Worm (Caenorhabditis elegans) whole organism, young adult: Measurements from ENCODE around the gene F58H1.2.
A peak's percentile ranks its signal among the peaks of the same experiment; 100 is the strongest.

Experiments used
- B0019.2 ChIP-seq: fragments of 200-800 bp; sonication (Bioruptor generic); conservative IDR thresholded peaks from 2 replicates; pipeline ENCODE4 v1.3.6; 2022; ENCODE audit warnings: missing genetic modification reagents, missing genetic modification characterization, missing compliant biosample characterization
- C06A6.2 ChIP-seq: fragments of 200-800 bp; sonication (Bioruptor generic); conservative IDR thresholded peaks from 2 replicates; pipeline ENCODE4 v1.3.6; 2022; ENCODE audit warnings: missing genetic modification characterization, missing compliant biosample characterization
- F33H1.4 ChIP-seq: fragments of 200-800 bp; sonication (Bioruptor generic); IDR thresholded peaks from 2 replicates; pipeline ENCODE4 v1.3.6; 2022; ENCODE audit warnings: missing genetic modification reagents, missing genetic modification characterization, missing compliant biosample characterization
- F57C9.4 ChIP-seq: sonication (generic microtip); optimal IDR thresholded peaks from 2 replicates; lab custom pipeline; 2017; ENCODE audit warnings: mild to moderate bottlenecking, missing genetic modification characterization, missing compliant biosample characterization
- K11D2.4 ChIP-seq: fragments of 200-800 bp; sonication (Bioruptor generic); IDR thresholded peaks from 2 replicates; pipeline ENCODE4 v1.3.6; 2022; ENCODE audit warnings: missing genetic modification reagents, missing genetic modification characterization, missing compliant biosample characterization
- atf-7 ChIP-seq: sonication (generic microtip); optimal IDR thresholded peaks from 2 replicates; lab custom pipeline; 2017; ENCODE audit warnings: mild to moderate bottlenecking, missing genetic modification characterization, missing compliant biosample characterization
- athp-1 ChIP-seq: sonication (generic microtip); optimal IDR thresholded peaks from 2 replicates; lab custom pipeline; 2017; ENCODE audit warnings: mild to moderate bottlenecking, missing genetic modification characterization, missing compliant biosample characterization
- attf-3 ChIP-seq: fragments of 200-800 bp; sonication (Bioruptor generic); conservative IDR thresholded peaks from 2 replicates; pipeline ENCODE4 v1.3.6; 2022; ENCODE audit warnings: missing genetic modification reagents, missing genetic modification characterization, missing compliant biosample characterization
- cebp-1 ChIP-seq, 2 experiments: fragments of 200-800 bp in 1 of 2; sonication (Bioruptor generic) in 1 of 2; sonication (generic microtip) in 1 of 2; IDR thresholded peaks in 1 of 2; optimal IDR thresholded peaks in 1 of 2; 2 replicates each; pipeline versions ENCODE4 v1.3.6 to Lab custom; 2017 to 2022; ENCODE audit warnings: missing compliant biosample characterization in 2 of 2, missing genetic modification characterization in 2 of 2, mild to moderate bottlenecking in 1 of 2, missing genetic modification reagents in 1 of 2, moderate library complexity in 1 of 2
- ceh-100 ChIP-seq: fragments of 200-800 bp; sonication (Bioruptor generic); IDR thresholded peaks from 2 replicates; pipeline ENCODE4 v1.3.6; 2022; ENCODE audit warnings: missing genetic modification reagents, missing genetic modification characterization, missing compliant biosample characterization
- ceh-58 ChIP-seq: fragments of 200-800 bp; sonication (Bioruptor generic); IDR thresholded peaks from 2 replicates; pipeline ENCODE4 v1.3.6; 2022; ENCODE audit warnings: missing genetic modification characterization, missing compliant biosample characterization
- chd-7 ChIP-seq: sonication (generic microtip); optimal IDR thresholded peaks from 2 replicates; lab custom pipeline; 2016; ENCODE audit warnings: mild to moderate bottlenecking, missing genetic modification characterization, moderate library complexity, missing compliant biosample characterization
- dpff-1 ChIP-seq: sonication (generic microtip); optimal IDR thresholded peaks from 2 replicates; lab custom pipeline; 2017; ENCODE audit warnings: mild to moderate bottlenecking, missing genetic modification characterization, missing compliant biosample characterization
- dpl-1 ChIP-seq: fragments of 150-350 bp; optimal IDR thresholded peaks from 2 replicates; lab custom pipeline; 2014; ENCODE audit warnings: missing biosample characterization, missing genetic modification reagents, missing genetic modification characterization
- efl-1 ChIP-seq: fragments of 150-350 bp; optimal IDR thresholded peaks from 2 replicates; lab custom pipeline; 2014; ENCODE audit warnings: missing biosample characterization, missing genetic modification reagents, missing genetic modification characterization
- egl-44 ChIP-seq: fragments of 200-800 bp; sonication (Bioruptor generic); IDR thresholded peaks from 2 replicates; pipeline ENCODE4 v1.3.6; 2022; ENCODE audit warnings: missing genetic modification reagents, missing genetic modification characterization, missing compliant biosample characterization
- him-1 ChIP-seq: sonication (generic microtip); optimal IDR thresholded peaks from 2 replicates; lab custom pipeline; 2016; ENCODE audit warnings: missing genotype, missing genetic modification reagents, missing genetic modification characterization, missing compliant biosample characterization
- hmg-1.2 ChIP-seq: fragments of 200-800 bp; sonication (Bioruptor generic); IDR thresholded peaks from 2 replicates; pipeline ENCODE4 v1.3.6; 2022; ENCODE audit warnings: missing genetic modification reagents, missing genetic modification characterization, missing compliant biosample characterization
- hsf-1 ChIP-seq: fragments of 200-800 bp; sonication (Bioruptor generic); IDR thresholded peaks from 2 replicates; pipeline ENCODE4 v1.3.6; 2022; ENCODE audit warnings: missing genetic modification reagents, missing genetic modification characterization, missing compliant biosample characterization
- let-526 ChIP-seq: fragments of 200-800 bp; sonication (Bioruptor generic); IDR thresholded peaks from 2 replicates; pipeline ENCODE4 v1.3.6; 2022; ENCODE audit warnings: missing genetic modification reagents, missing genetic modification characterization, missing compliant biosample characterization
- let-607 ChIP-seq, 2 experiments: fragments of 200-800 bp in 1 of 2; sonication (Bioruptor generic) in 1 of 2; sonication (generic microtip) in 1 of 2; optimal IDR thresholded peaks; 2 replicates each; lab custom pipeline; 2016 to 2018; ENCODE audit warnings: mild to moderate bottlenecking in 2 of 2, missing compliant biosample characterization in 2 of 2, missing genetic modification characterization in 2 of 2, moderate library complexity in 2 of 2, missing genotype in 1 of 2
- lin-40 ChIP-seq: sonication (generic microtip); optimal IDR thresholded peaks from 2 replicates; lab custom pipeline; 2016; ENCODE audit warnings: missing genetic modification characterization, mild to moderate bottlenecking, missing compliant biosample characterization, missing genotype, missing genetic modification reagents
- madf-6 ChIP-seq: fragments of 200-800 bp; sonication (Bioruptor generic); IDR thresholded peaks from 2 replicates; pipeline ENCODE4 v1.3.6; 2022; ENCODE audit warnings: missing genetic modification reagents, missing genetic modification characterization, missing compliant biosample characterization
- madf-8 ChIP-seq: fragments of 200-800 bp; sonication (Bioruptor generic); conservative IDR thresholded peaks from 2 replicates; pipeline ENCODE4 v1.3.6; 2022; ENCODE audit warnings: missing genetic modification reagents, missing genetic modification characterization, missing compliant biosample characterization
- nhr-120 ChIP-seq: fragments of 200-800 bp; sonication (Bioruptor generic); IDR thresholded peaks from 2 replicates; pipeline ENCODE4 v1.3.6; 2022; ENCODE audit warnings: missing genetic modification characterization, missing compliant biosample characterization
- nhr-80 ChIP-seq: sonication (generic microtip); optimal IDR thresholded peaks from 2 replicates; lab custom pipeline; 2016; ENCODE audit warnings: missing genetic modification characterization, missing compliant biosample characterization
- pbrm-1 ChIP-seq: fragments of 200-800 bp; sonication (Bioruptor generic); IDR thresholded peaks from 2 replicates; pipeline ENCODE4 v1.3.6; 2022; ENCODE audit warnings: missing genetic modification reagents, missing genetic modification characterization, missing compliant biosample characterization
- rcor-1 ChIP-seq: fragments of 200-800 bp; sonication (Bioruptor generic); IDR thresholded peaks from 2 replicates; pipeline ENCODE4 v1.3.6; 2022; ENCODE audit warnings: missing genetic modification reagents, missing genetic modification characterization, missing compliant biosample characterization
- repo-1 ChIP-seq: sonication (generic microtip); optimal IDR thresholded peaks from 2 replicates; lab custom pipeline; 2017; ENCODE audit warnings: mild to moderate bottlenecking, missing genetic modification characterization, missing compliant biosample characterization
- sea-2 ChIP-seq: fragments of 200-800 bp; sonication (Bioruptor generic); IDR thresholded peaks from 2 replicates; pipeline ENCODE4 v1.3.6; 2022; ENCODE audit warnings: missing genetic modification characterization, missing compliant biosample characterization
- somi-1 ChIP-seq: fragments of 200-800 bp; sonication (Bioruptor generic); optimal IDR thresholded peaks from 2 replicates; lab custom pipeline; 2018; ENCODE audit warnings: mild to moderate bottlenecking, missing genetic modification characterization, missing compliant biosample characterization
- sptf-2 ChIP-seq: fragments of 200-800 bp; sonication (Bioruptor generic); optimal IDR thresholded peaks from 2 replicates; lab custom pipeline; 2018; ENCODE audit warnings: mild to moderate bottlenecking, missing genetic modification characterization, missing compliant biosample characterization
- xnd-1 ChIP-seq: sonication (generic microtip); optimal IDR thresholded peaks from 2 replicates; lab custom pipeline; 2016; ENCODE audit warnings: missing genotype, missing genetic modification reagents, missing genetic modification characterization, missing compliant biosample characterization
- zfh-2 ChIP-seq: fragments of 200-800 bp; sonication (Bioruptor generic); conservative IDR thresholded peaks from 2 replicates; pipeline ENCODE4 v1.3.6; 2022; ENCODE audit warnings: missing genetic modification reagents, missing genetic modification characterization, missing compliant biosample characterization
- ztf-25 ChIP-seq: fragments of 200-800 bp; sonication (Bioruptor generic); IDR thresholded peaks from 2 replicates; pipeline ENCODE4 v1.3.6; 2022; ENCODE audit warnings: missing genetic modification reagents, missing genetic modification characterization, missing compliant biosample characterization
- ztf-26 ChIP-seq: sonication (generic microtip); optimal IDR thresholded peaks from 2 replicates; lab custom pipeline; 2017; ENCODE audit warnings: missing genetic modification characterization, missing compliant biosample characterization
- ztf-28 ChIP-seq: fragments of 200-800 bp; sonication (Bioruptor generic); IDR thresholded peaks from 2 replicates; pipeline ENCODE4 v1.3.6; 2022; ENCODE audit warnings: missing genetic modification reagents, missing genetic modification characterization, missing compliant biosample characterization
- ztf-6 ChIP-seq: fragments of 200-800 bp; sonication (Bioruptor generic); IDR thresholded peaks from 2 replicates; pipeline ENCODE4 v1.3.6; 2022; ENCODE audit warnings: missing genetic modification reagents, missing genetic modification characterization, missing compliant biosample characterization

F58H1.2 gene

DNA sequence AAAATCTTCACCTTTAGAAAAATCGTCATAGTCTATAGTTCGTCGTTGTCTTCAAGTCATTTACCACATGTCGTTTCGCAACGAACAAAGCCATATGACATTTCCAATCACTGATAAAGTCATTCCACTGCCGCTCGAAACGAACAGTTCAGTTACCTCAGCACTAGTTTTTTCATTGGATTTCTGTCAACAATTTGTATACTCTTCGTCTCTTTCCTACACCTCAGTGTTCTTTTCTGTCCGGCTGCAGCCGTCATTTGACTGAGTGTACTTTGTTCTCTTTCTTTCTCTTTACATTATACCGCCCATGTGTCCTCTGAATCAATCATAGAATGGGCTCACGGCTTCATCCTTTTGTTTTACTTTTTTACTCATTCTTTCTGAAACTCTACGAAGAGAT is 7.7 kb upstream of the F58H1.2 start (continued):
- no peak for TF ChIP-seq ceh-100 (GFP tag; lab: Robert Waterston, UW)
- peak; percentile 76; the same call in 1 of the 2 replicates for TF ChIP-seq cebp-1 (GFP tag; IDR thresholded peaks at IDR 0.05; lab: Robert Waterston, UW)
- peak; percentile 86 for TF ChIP-seq cebp-1 (tag; optimal IDR thresholded peaks at IDR 0.05; lab: Kevin White, UChicago)
- TF ChIP-seq athp-1 (tag; lab: Kevin White, UChicago) = no peak
- peak; percentile 17 for TF ChIP-seq repo-1 (tag; lab: Kevin White, UChicago)
- TF ChIP-seq nhr-80 = peak; percentile 82
- no peak for TF ChIP-seq egl-44 (GFP tag; lab: Robert Waterston, UW)
- TF ChIP-seq ceh-58 = no peak
- TF ChIP-seq let-607 (tag; optimal IDR thresholded peaks at IDR 0.05; lab: Kevin White, UChicago) = peak; percentile 40 to 43
- TF ChIP-seq pbrm-1 (GFP tag; lab: Robert Waterston, UW) = no peak
- TF ChIP-seq dpff-1 (tag; lab: Kevin White, UChicago) = no peak
- TF ChIP-seq sea-2 (GFP tag; lab: Robert Waterston, UW) = no peak

DNA sequence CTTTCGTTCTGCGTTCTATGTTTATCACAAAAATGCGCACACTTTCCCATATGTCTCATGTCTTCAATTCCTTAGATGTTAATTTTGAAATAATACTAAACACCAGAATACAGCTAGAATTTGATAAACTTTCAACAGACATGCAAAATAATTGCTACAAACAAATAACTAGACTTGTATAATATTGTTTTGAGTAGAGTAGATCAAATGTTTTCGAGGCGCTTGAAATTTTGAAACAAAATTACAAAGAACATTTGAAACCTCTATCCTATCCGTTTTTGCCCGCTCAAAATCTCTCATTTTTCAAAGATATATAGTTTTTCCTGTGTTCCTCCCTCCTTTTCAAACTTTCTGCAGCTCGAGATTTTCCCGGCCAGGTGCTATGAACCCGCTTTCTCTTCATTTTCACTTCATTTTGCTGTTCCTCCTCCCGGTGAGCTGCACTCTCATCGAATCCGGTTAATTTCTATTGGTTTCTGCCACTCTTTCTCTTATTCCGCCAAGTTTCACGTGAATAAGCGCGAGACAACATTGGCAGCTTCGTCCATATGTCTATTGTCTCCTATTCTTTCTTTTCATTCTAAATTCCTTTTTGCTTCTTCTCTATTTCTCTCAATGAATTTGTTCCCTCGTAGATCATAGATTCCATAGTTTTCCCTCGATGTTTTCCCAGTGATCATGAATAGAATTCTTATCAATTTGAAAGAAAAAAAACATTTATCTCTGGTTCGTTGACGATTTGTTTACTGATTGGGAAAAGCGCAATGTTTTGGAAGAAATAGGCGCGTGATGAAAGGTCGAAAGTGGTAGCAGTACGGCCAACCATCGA is 7.0 kb upstream of the F58H1.2 start:
- peak; percentile 3 for TF ChIP-seq atf-7 (tag; lab: Kevin White, UChicago)
- TF ChIP-seq attf-3 (GFP tag; lab: Robert Waterston, UW) = no peak
- TF ChIP-seq ztf-26 (tag; lab: Kevin White, UChicago) = no peak
- TF ChIP-seq K11D2.4 (GFP tag; lab: Robert Waterston, UW) = 0 out of 2 replicates have a peak, but pooled peaks have one; percentile 48
- TF ChIP-seq xnd-1 (tag; lab: Kevin White, UChicago) = peak; percentile 79
- peak; percentile 52 for TF ChIP-seq efl-1 (GFP tag; lab: Kevin White, UChicago)
- peak; percentile 48; the same call in 1 of the 2 replicates for TF ChIP-seq zfh-2
- peak; percentile 93 for TF ChIP-seq madf-6
- TF ChIP-seq cebp-1 (GFP tag; IDR thresholded peaks at IDR 0.05; lab: Robert Waterston, UW) = no peak
- TF ChIP-seq cebp-1 (tag; optimal IDR thresholded peaks at IDR 0.05; lab: Kevin White, UChicago) = peak; percentile 36
- TF ChIP-seq ztf-28 (GFP tag; lab: Robert Waterston, UW) = no peak
- peak; percentile 48 for TF ChIP-seq somi-1 (GFP tag; lab: Kevin White, UChicago)
- peak; percentile 8 for TF ChIP-seq dpl-1 (GFP tag; lab: Kevin White, UChicago)
- TF ChIP-seq madf-8 (GFP tag; lab: Robert Waterston, UW) = peak; percentile 81
- no peak for TF ChIP-seq C06A6.2 (GFP tag; lab: Robert Waterston, UW)
- TF ChIP-seq hsf-1 (GFP tag; lab: Robert Waterston, UW) = 0 out of 2 replicates have a peak, but pooled peaks have one; percentile 30
- TF ChIP-seq chd-7 (tag; lab: Kevin White, UChicago) = peak; percentile 43
- no peak for TF ChIP-seq sptf-2 (GFP tag; lab: Kevin White, UChicago)
- no peak for TF ChIP-seq dpff-1 (tag; lab: Kevin White, UChicago)
- peak; percentile 1 for TF ChIP-seq lin-40 (tag; lab: Kevin White, UChicago)
- TF ChIP-seq ztf-6 (GFP tag; lab: Robert Waterston, UW) = no peak
- 0 out of 2 replicates have a peak, but pooled peaks have one; percentile 27 for TF ChIP-seq ztf-25
- TF ChIP-seq F33H1.4 = 0 out of 2 replicates have a peak, but pooled peaks have one; percentile 21
- TF ChIP-seq F57C9.4 (tag; lab: Kevin White, UChicago) = no peak
- no peak for TF ChIP-seq let-526 (GFP tag; lab: Robert Waterston, UW)
- TF ChIP-seq him-1 = no peak

DNA sequence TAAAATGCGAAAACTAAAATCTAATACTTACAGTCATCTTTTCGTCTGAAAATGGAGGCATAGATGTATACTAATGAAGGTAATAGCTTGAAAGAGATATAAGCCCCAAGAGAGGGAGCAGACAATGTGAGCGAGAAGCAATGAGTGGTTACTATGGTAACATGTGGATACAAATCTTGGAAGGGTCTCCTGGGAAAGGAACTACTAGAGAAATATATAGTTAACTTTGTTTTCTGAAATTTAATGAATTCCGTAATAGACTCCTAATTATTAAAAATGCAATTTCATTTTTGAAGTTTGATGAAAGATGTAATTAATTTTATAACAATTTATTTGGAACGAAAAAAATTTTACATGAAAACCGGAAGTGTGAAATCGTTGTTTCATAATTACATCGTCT is 1.6 kb upstream of the F58H1.2 start, which contains the start of gene osm-6:
Gene osm-6, minus strand, starts transcription at position 101 of the 400 bp plus-strand sequence.
- TF ChIP-seq rcor-1 (no peak), B0019.2 (GFP tag; lab: Robert Waterston, UW) (no peak), nhr-80 (no peak), nhr-120 (GFP tag; lab: Robert Waterston, UW) (no peak), hmg-1.2 (GFP tag; lab: Robert Waterston, UW) (no peak), ztf-26 (tag; lab: Kevin White, UChicago) (no peak)
